Worm (Caenorhabditis elegans) whole organism, early embryonic: ENCODE results near the gene elt-6.

ENCODE experiments used
- ama-1 ChIP-seq: fragments of 150-350 bp; optimal IDR thresholded peaks from 2 replicates; lab custom pipeline; 2014
- ets-7 ChIP-seq: sonication (generic microtip); optimal IDR thresholded peaks from 2 replicates; lab custom pipeline; 2016; ENCODE audit warnings: missing genotype, missing genetic modification characterization, missing compliant biosample characterization
- flt-1 ChIP-seq: fragments of 200-800 bp; sonication (Bioruptor generic); IDR thresholded peaks from 2 replicates; pipeline ENCODE4 v1.3.6; 2022; ENCODE audit warnings: missing genetic modification characterization, missing compliant biosample characterization

DNA sequence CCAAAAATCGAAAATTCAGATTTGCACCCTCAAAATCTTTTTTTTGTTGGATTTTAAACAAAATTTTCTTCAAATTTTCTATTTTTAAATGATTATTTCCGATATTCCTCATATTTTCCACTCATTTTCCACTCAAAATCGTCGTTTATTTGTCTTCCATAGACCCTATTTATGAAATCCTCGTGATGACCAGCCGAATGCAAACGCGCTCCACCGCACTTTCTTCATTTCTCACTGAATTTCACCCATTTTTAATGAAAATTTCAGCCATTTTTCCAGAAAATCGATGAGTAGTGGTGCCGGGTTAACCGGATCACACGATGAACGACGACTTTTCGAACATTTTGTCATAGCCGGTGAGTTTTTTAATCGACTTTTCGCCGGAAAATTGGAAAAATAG is 5.9 kb downstream of the elt-6 start, which contains the start of gene denn-4:
- TF ChIP-seq ama-1 (lab: Kevin White, UChicago) (no peak), flt-1 (GFP tag; lab: Robert Waterston, UW) (no peak), ets-7 (tag; lab: Kevin White, UChicago) (no peak)
